Worm (Caenorhabditis elegans): ENCODE data around the gene R07G3.8.
A peak's percentile ranks its signal among the peaks of the same experiment; 100 is the strongest.

R07G3.8 gene

DNA sequence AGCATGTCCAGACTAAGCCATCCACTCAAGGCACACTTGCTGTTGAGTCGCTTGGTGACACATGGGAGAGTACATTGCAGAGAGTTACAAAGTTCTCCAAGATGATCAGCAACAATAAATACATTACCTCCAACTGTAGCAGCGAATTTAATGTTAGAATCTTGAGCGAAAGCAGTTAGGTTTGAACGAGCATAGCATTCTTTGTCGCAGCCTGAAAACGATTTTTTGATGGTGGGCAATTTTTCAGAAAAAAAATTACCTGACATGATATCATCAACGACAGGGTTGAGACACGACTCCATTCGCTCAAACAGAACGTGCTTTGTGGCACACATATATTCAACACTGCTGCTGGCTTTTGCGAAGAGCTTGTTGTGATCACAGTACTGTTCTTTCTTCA is 42.7 kb upstream of the R07G3.8 start:
- TF ChIP-seq F10E7.11 (tag; optimal IDR thresholded peaks at IDR 0.05) (no peak), snpc-3.4 (tag; optimal IDR thresholded peaks at IDR 0.05) (no peak), mxl-1 (tag; optimal IDR thresholded peaks at IDR 0.05) (no peak), F23B12.7 (tag; optimal IDR thresholded peaks at IDR 0.05; ENCODE audit: insufficient read depth) (no peak), dpl-1 (GFP tag; optimal IDR thresholded peaks at IDR 0.05) (no peak), hrde-1 (tag; optimal IDR thresholded peaks at IDR 0.05; ENCODE audit: borderline replicate concordance) (no peak)

DNA sequence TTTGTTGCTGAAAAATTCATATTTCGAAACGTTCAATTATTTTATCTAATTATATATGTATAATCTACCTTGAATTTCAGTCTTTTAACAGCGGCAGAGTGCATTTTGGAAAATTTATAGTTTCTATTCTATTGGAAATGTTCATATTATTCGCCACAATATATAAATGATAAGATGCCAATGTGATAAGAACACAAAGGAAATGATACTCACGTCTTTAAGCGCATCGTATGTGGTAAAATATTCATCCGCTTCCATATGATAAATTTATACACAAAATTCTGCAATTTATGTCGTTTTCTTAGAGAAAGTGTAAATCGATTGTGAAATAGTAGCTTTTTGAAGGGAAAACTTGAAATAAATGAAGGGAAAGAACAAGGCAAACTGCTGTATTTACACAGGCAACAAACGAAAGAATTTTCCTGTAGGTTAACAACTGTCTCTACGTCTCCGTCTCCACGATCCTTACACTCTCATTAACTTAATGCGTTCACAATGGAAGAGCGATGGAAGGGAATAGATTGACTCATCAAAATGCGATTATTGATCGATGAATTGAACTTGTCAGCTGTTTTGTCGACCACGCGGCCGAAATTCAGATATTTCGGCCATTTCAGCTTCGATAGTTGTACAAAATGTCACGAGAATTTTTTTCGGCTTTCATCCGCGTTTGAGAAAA is 41.8 kb upstream of the R07G3.8 start, which contains the start of gene alfa-1:
TSS of gene alfa-1 (minus strand) at position 515 of the 679 bp plus-strand sequence.
- TF ChIP-seq ets-4 (GFP tag; optimal IDR thresholded peaks at IDR 0.05) = no peak
- TF ChIP-seq ceh-27 (GFP tag; optimal IDR thresholded peaks at IDR 0.05) = no peak
- peak; percentile 64 for TF ChIP-seq nhr-80 (tag; optimal IDR thresholded peaks at IDR 0.05)
- TF ChIP-seq Y56A3A.18 (GFP tag; IDR thresholded peaks at IDR 0.05) = no peak
- TF ChIP-seq F49E8.2 (tag; optimal IDR thresholded peaks at IDR 0.05; ENCODE audit: insufficient read depth) = no peak
- TF ChIP-seq ztf-3 (GFP tag; optimal IDR thresholded peaks at IDR 0.05) = no peak
- peak; percentile 18 for TF ChIP-seq lin-54 (GFP tag; optimal IDR thresholded peaks at IDR 0.05)
- no peak for TF ChIP-seq nhr-90 (tag; optimal IDR thresholded peaks at IDR 0.05)
- no peak for TF ChIP-seq fkh-3 (tag; optimal IDR thresholded peaks at IDR 0.05)
- TF ChIP-seq F22D6.2 (tag; optimal IDR thresholded peaks at IDR 0.05) = no peak
- no peak for TF ChIP-seq lag-1 (GFP tag; IDR thresholded peaks at IDR 0.05)
- TF ChIP-seq sea-2 (GFP tag; IDR thresholded peaks at IDR 0.05) = no peak
- TF ChIP-seq ZK185.1 (tag; optimal IDR thresholded peaks at IDR 0.05; ENCODE audit: poor library complexity, severe bottlenecking) = no peak
- TF ChIP-seq efl-1 (GFP tag; optimal IDR thresholded peaks at IDR 0.05) = no peak
- TF ChIP-seq lir-1 (GFP tag; conservative IDR thresholded peaks at IDR 0.05) = no peak
- peak; percentile 61 for TF ChIP-seq attf-5 (GFP tag; optimal IDR thresholded peaks at IDR 0.05)
- TF ChIP-seq attf-6 (GFP tag; IDR thresholded peaks at IDR 0.05) = no peak
- TF ChIP-seq zim-3 (tag; optimal IDR thresholded peaks at IDR 0.05) = no peak
- TF ChIP-seq madf-6 (GFP tag; IDR thresholded peaks at IDR 0.05) = 0 out of 2 replicates have a peak, but pooled peaks have one; percentile 16
- TF ChIP-seq cebp-2 (GFP tag; IDR thresholded peaks at IDR 0.05) = no peak
- peak; percentile 27; the same call in 1 of the 2 replicates for TF ChIP-seq hmg-1.2 (GFP tag; IDR thresholded peaks at IDR 0.05)
- no peak for TF ChIP-seq lsl-1 (GFP tag; optimal IDR thresholded peaks at IDR 0.05)
- no peak for TF ChIP-seq unc-62 (GFP tag; optimal IDR thresholded peaks at IDR 0.05)

DNA sequence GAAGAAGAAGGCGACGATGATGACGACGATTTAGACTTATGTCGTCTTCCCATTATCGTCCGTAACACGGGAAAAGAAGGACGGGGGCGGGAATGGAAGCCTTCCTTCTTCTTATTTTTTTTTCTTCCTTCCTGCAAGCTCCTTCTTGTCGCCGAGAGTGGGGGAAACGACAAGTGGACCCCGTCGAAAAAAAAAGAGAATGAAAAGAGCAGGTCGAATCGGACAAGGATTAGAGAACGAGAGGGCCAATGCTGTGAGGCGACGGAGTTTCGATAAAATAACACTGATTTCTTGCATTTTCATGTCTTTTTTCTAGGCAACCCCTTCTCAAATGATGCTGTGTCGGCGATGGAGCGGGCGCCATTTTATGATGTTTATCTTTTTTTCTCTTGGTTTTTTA is 30.9 kb upstream of the R07G3.8 start, which contains the start of gene pde-4:
TSS of gene pde-4 (minus strand) at position 76 of the 400 bp plus-strand sequence.
- TF ChIP-seq athp-1 (tag; optimal IDR thresholded peaks at IDR 0.05) = no peak
- TF ChIP-seq unc-130 (GFP tag; optimal IDR thresholded peaks at IDR 0.05) = no peak
- no peak for TF ChIP-seq Y79H2A.3 (GFP tag; conservative IDR thresholded peaks at IDR 0.05)
- TF ChIP-seq Y56A3A.18 (GFP tag; IDR thresholded peaks at IDR 0.05) = no peak
- TF ChIP-seq ceh-79 (tag; optimal IDR thresholded peaks at IDR 0.05) = no peak
- no peak for TF ChIP-seq ztf-26 (tag; optimal IDR thresholded peaks at IDR 0.05)
- no peak for TF ChIP-seq C06A6.2 (GFP tag; conservative IDR thresholded peaks at IDR 0.05)
- TF ChIP-seq nhr-179 (tag; optimal IDR thresholded peaks at IDR 0.05) = no peak

Measured in whole organism, young adult.